Worm (Caenorhabditis elegans) whole organism, L4/young adult: ENCODE data around the gene T24H7.9.

Experiments used
- W03F9.2 ChIP-seq: fragments of 150-350 bp; optimal IDR thresholded peaks from 2 replicates; lab custom pipeline; 2014; ENCODE audit warnings: missing biosample characterization, missing genetic modification characterization
- dao-5 ChIP-seq: sonication (generic microtip); optimal IDR thresholded peaks from 2 replicates; lab custom pipeline; 2016; ENCODE audit warnings: missing genotype, missing genetic modification characterization, moderate library complexity, missing compliant biosample characterization
- him-1 ChIP-seq: sonication (generic microtip); optimal IDR thresholded peaks from 2 replicates; lab custom pipeline; 2016; ENCODE audit warnings: missing genotype, missing genetic modification reagents, missing genetic modification characterization, missing compliant biosample characterization

The T24H7.9 gene

ce11 chrII:6235432-6236092 is at the start of gene T24H7.9:
Gene T24H7.9 (minus strand): TSS chrII:6235505.
- TF ChIP-seq dao-5 (tag; lab: Kevin White, UChicago) (no peak), him-1 (tag; lab: Kevin White, UChicago) (no peak), W03F9.2 (tag; lab: Kevin White, UChicago) (no peak)

- no peak for TF ChIP-seq dao-5 (tag; lab: Kevin White, UChicago)
- no peak for TF ChIP-seq him-1 (tag; lab: Kevin White, UChicago)
- TF ChIP-seq W03F9.2 (tag; lab: Kevin White, UChicago): no peak
Observed at ce11 chrII:6283074-6283473, 47.8 kb upstream of the T24H7.9 start, which contains the start of gene F13H8.1. Gene F13H8.1 (plus strand): TSS chrII:6283384.

ce11 chrII:6281903-6282302 is 46.6 kb upstream of the T24H7.9 start:
- TF ChIP-seq W03F9.2 (tag; lab: Kevin White, UChicago) (no peak), him-1 (tag; lab: Kevin White, UChicago) (no peak), dao-5 (tag; lab: Kevin White, UChicago) (no peak)

ce11 chrII:6281002-6281401 is 45.7 kb upstream of the T24H7.9 start, which contains the start of gene scly-1:
Gene scly-1 (minus strand): TSS chrII:6281102.
- TF ChIP-seq W03F9.2 (tag; lab: Kevin White, UChicago) (no peak), him-1 (tag; lab: Kevin White, UChicago) (no peak)

ce11 chrII:6273916-6274315 is 38.6 kb upstream of the T24H7.9 start, which contains the start of gene bpl-1:
Gene bpl-1 (plus strand): TSS chrII:6274216.
- TF ChIP-seq him-1 (tag; lab: Kevin White, UChicago): no peak
- no peak for TF ChIP-seq W03F9.2 (tag; lab: Kevin White, UChicago)
- no peak for TF ChIP-seq dao-5 (tag; lab: Kevin White, UChicago)

ce11 chrII:6269805-6270414 is 34.6 kb upstream of the T24H7.9 start, which contains the start of gene F13H8.2:
Gene F13H8.2 (plus strand): TSS chrII:6270364.
- no peak for TF ChIP-seq him-1 (tag; lab: Kevin White, UChicago)
- TF ChIP-seq W03F9.2 (tag; lab: Kevin White, UChicago): peak; percentile 29
- no peak for TF ChIP-seq dao-5 (tag; lab: Kevin White, UChicago)

DNA sequence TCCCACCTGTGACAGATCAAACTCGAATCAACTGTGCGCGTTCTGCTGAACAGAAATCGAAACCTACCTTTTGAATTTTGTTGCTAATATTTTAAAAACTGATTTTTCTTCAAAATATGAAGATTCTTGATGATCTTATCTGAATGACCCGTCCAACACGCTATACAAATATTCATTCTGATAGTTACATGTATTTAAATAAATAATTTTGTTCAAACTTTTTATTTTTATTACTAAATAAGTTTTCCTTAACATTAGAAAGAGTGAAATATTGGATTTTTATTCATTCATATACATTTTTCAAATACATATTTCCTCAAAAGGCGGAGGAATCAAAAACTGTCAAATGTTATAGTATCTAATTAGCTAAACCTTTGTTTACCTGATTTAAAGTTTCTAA is 32.7 kb upstream of the T24H7.9 start, which contains the start of gene F13H8.8:
TSS of gene F13H8.8 (minus strand) at position 101 of the 400 bp plus-strand sequence.
- TF ChIP-seq dao-5 (tag; lab: Kevin White, UChicago) (no peak), W03F9.2 (tag; lab: Kevin White, UChicago) (no peak), him-1 (tag; lab: Kevin White, UChicago) (no peak)

ce11 chrII:6263685-6264084 is 28.4 kb upstream of the T24H7.9 start, which contains the start of gene F13H8.3:
Gene F13H8.3 (plus strand): TSS chrII:6263985.
- no peak for TF ChIP-seq him-1 (tag; lab: Kevin White, UChicago)
- TF ChIP-seq W03F9.2 (tag; lab: Kevin White, UChicago): no peak
- TF ChIP-seq dao-5 (tag; lab: Kevin White, UChicago): no peak

- TF ChIP-seq him-1 (tag; lab: Kevin White, UChicago): no peak
- no peak for TF ChIP-seq W03F9.2 (tag; lab: Kevin White, UChicago)
- no peak for TF ChIP-seq dao-5 (tag; lab: Kevin White, UChicago)
Observed at ce11 chrII:6262222-6262621, 26.9 kb upstream of the T24H7.9 start, which contains the start of gene F13H8.12. Gene F13H8.12 (plus strand): TSS chrII:6262522.

DNA sequence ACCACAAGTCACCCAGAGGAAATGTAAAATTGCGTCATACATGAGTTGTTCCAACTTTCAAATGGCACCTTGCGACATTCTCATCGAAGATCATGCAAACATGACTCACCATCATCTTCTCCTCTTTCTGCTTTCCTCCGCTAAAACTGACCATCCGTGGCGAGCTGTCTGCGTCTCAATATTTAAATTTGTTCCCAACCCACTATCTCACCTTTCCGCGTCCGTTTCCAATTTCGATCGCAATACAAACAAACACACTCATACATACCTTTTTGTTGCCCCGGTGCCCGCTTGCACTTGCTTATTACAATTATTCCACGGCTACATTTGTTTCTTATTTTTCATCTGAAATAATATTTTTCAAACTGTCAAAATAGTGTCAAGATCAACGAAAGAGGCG is 25.4 kb upstream of the T24H7.9 start, which contains the start of gene nmgp-1:
TSS of gene nmgp-1 (plus strand) at position 174 of the 400 bp plus-strand sequence.
- TF ChIP-seq W03F9.2 (tag; lab: Kevin White, UChicago) (no peak), dao-5 (tag; lab: Kevin White, UChicago) (no peak), him-1 (tag; lab: Kevin White, UChicago) (no peak)

- no peak for TF ChIP-seq W03F9.2 (tag; lab: Kevin White, UChicago)
- TF ChIP-seq dao-5 (tag; lab: Kevin White, UChicago): no peak
- no peak for TF ChIP-seq him-1 (tag; lab: Kevin White, UChicago)
Observed at ce11 chrII:6259867-6260266, 24.6 kb upstream of the T24H7.9 start, which contains the start of gene F13H8.11. Gene F13H8.11 (minus strand): TSS chrII:6260021.

ce11 chrII:6257220-6257877 is 22.0 kb upstream of the T24H7.9 start:
- TF ChIP-seq W03F9.2 (tag; lab: Kevin White, UChicago) (no peak), dao-5 (tag; lab: Kevin White, UChicago) (no peak), him-1 (tag; lab: Kevin White, UChicago) (no peak)

DNA sequence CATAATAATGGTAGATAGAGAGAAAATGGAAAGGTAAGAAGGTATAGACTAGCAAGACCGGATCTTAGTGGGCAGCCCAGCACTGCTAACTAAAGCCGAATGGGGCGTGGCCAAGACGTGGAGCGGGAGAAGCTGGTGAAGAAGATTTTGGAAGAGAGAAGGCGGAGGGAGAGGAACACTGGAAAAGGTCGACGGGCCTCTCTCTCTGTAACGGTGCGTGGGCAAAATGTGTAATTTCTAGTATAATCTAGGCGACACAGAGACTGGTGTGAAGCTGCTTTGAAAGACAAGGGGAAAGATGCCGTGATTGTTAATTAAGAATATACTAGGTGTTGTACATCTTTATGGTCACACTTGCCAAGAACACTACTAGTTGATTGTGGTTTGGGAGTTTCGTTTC is 20.7 kb upstream of the T24H7.9 start, which contains the start of gene F13H8.5:
TSS of gene F13H8.5 (minus strand) at position 101 of the 400 bp plus-strand sequence.
- TF ChIP-seq him-1 (tag; lab: Kevin White, UChicago): no peak
- TF ChIP-seq dao-5 (tag; lab: Kevin White, UChicago): no peak
- TF ChIP-seq W03F9.2 (tag; lab: Kevin White, UChicago): no peak
